Fruit fly (Drosophila melanogaster) whole organism, embryonic: ENCODE results near the gene CG31800.

Experiments used
- CG10321 ChIP-seq: fragments of 200-800 bp; sonication (Bioruptor generic); IDR thresholded peaks from 2 replicates; pipeline ENCODE4 v1.3.6; 2022; ENCODE audit warnings: missing biosample characterization, missing genetic modification characterization
- CG10366 ChIP-seq: fragments of 200-800 bp; sonication (Bioruptor generic); IDR thresholded peaks from 2 replicates; pipeline ENCODE4 v1.3.6; 2022; ENCODE audit warnings: missing biosample characterization, missing genetic modification characterization
- CG10565 ChIP-seq: fragments of 200-800 bp; sonication (Bioruptor generic); optimal IDR thresholded peaks from 3 replicates; lab custom pipeline; 2016; ENCODE audit warnings: missing biosample characterization, mild to moderate bottlenecking, missing genetic modification characterization
- CG11247 ChIP-seq: fragments of 200-800 bp; sonication (Bioruptor generic); IDR thresholded peaks from 2 replicates; pipeline ENCODE4 v1.3.6; 2022; ENCODE audit warnings: missing biosample characterization, missing genetic modification characterization
- CG11504 ChIP-seq: fragments of 200-800 bp; sonication (Bioruptor generic); optimal IDR thresholded peaks from 3 replicates; lab custom pipeline; 2019; ENCODE audit warnings: missing biosample characterization, mild to moderate bottlenecking, missing genetic modification characterization, moderate library complexity
- CG15011 ChIP-seq: fragments of 200-800 bp; sonication (Bioruptor generic); optimal IDR thresholded peaks from 3 replicates; lab custom pipeline; 2018; ENCODE audit warnings: missing biosample characterization, mild to moderate bottlenecking, missing genetic modification characterization
- CG16863 ChIP-seq: fragments of 200-800 bp; sonication (Bioruptor generic); optimal IDR thresholded peaks from 3 replicates; lab custom pipeline; 2016; ENCODE audit warnings: missing biosample characterization, missing genetic modification characterization
- CG17328 ChIP-seq: fragments of 200-800 bp; sonication (Bioruptor generic); IDR thresholded peaks from 2 replicates; pipeline ENCODE4 v1.3.6; 2022; ENCODE audit warnings: missing biosample characterization, missing genetic modification characterization
- CG17359 ChIP-seq: fragments of 200-800 bp; sonication (Bioruptor generic); optimal IDR thresholded peaks from 3 replicates; lab custom pipeline; 2018; ENCODE audit warnings: missing biosample characterization, mild to moderate bottlenecking, missing genetic modification characterization, moderate library complexity
- CG17829 ChIP-seq: fragments of 200-800 bp; optimal IDR thresholded peaks from 2 replicates; lab custom pipeline; 2019; ENCODE audit warnings: missing biosample characterization, mild to moderate bottlenecking, missing genetic modification characterization, moderate library complexity
- CG2120 ChIP-seq: fragments of 200-800 bp; sonication (Bioruptor generic); optimal IDR thresholded peaks from 3 replicates; lab custom pipeline; 2016; ENCODE audit warnings: missing biosample characterization, missing genetic modification characterization
- CG3847 ChIP-seq: fragments of 200-800 bp; sonication (Bioruptor generic); IDR thresholded peaks from 2 replicates; pipeline ENCODE4 v1.3.6; 2022; ENCODE audit warnings: missing biosample characterization, missing genetic modification characterization
- CG42726 ChIP-seq: fragments of 200-800 bp; sonication (Bioruptor generic); IDR thresholded peaks from 2 replicates; pipeline ENCODE4 v1.3.6; 2022; ENCODE audit warnings: missing biosample characterization, missing genetic modification characterization; ENCODE audit not compliant: partially characterized antibody
- CG4360 ChIP-seq: fragments of 200-800 bp; sonication (Bioruptor generic); IDR thresholded peaks from 2 replicates; pipeline ENCODE4 v1.3.6; 2022; ENCODE audit warnings: missing biosample characterization, missing genetic modification characterization
- CG43689 ChIP-seq: fragments of 200-800 bp; sonication (Bioruptor generic); IDR thresholded peaks from 2 replicates; pipeline ENCODE4 v1.3.6; 2022; ENCODE audit warnings: missing biosample characterization, missing genetic modification characterization
- CG4730 ChIP-seq: fragments of 200-800 bp; sonication (Bioruptor generic); IDR thresholded peaks from 2 replicates; pipeline ENCODE4 v1.3.6; 2022; ENCODE audit warnings: missing biosample characterization, missing genetic modification characterization
- CG6683 ChIP-seq: fragments of 200-800 bp; sonication (Bioruptor generic); optimal IDR thresholded peaks from 2 replicates; lab custom pipeline; 2017; ENCODE audit warnings: missing biosample characterization, mild to moderate bottlenecking, missing genetic modification characterization, missing genetic modification reagents
- CG6689 ChIP-seq: fragments of 200-800 bp; sonication (Bioruptor generic); IDR thresholded peaks from 2 replicates; pipeline ENCODE4 v1.3.6; 2022; ENCODE audit warnings: missing biosample characterization, missing genetic modification characterization
- CG7839 ChIP-seq: fragments of 200-800 bp; sonication (Bioruptor generic); optimal IDR thresholded peaks from 3 replicates; lab custom pipeline; 2018; ENCODE audit warnings: missing biosample characterization, mild to moderate bottlenecking, missing genetic modification characterization, moderate library complexity
- CG8388 ChIP-seq: fragments of 200-800 bp; sonication (Bioruptor generic); optimal IDR thresholded peaks from 2 replicates; lab custom pipeline; 2019; ENCODE audit warnings: missing biosample characterization, mild to moderate bottlenecking, missing genetic modification characterization, moderate library complexity
- CG8944 ChIP-seq: fragments of 200-800 bp; sonication (Bioruptor generic); optimal IDR thresholded peaks from 3 replicates; lab custom pipeline; 2016; ENCODE audit warnings: missing biosample characterization, missing genetic modification characterization
- CG9797 ChIP-seq: fragments of 200-800 bp; sonication (Bioruptor generic); optimal IDR thresholded peaks from 3 replicates; lab custom pipeline; 2018; ENCODE audit warnings: missing biosample characterization, mild to moderate bottlenecking, missing genetic modification characterization
- CG9817 ChIP-seq: fragments of 200-800 bp; sonication (Bioruptor generic); optimal IDR thresholded peaks from 2 replicates; lab custom pipeline; 2018; ENCODE audit warnings: missing biosample characterization, mild to moderate bottlenecking, missing genetic modification characterization, moderate library complexity
- Hmr ChIP-seq: fragments of 200-800 bp; sonication (Bioruptor generic); optimal IDR thresholded peaks from 3 replicates; lab custom pipeline; 2017; ENCODE audit warnings: mild to moderate bottlenecking, missing biosample characterization, missing genetic modification reagents, missing genetic modification characterization
- Hr78 ChIP-seq, 2 experiments: fragments of 200-800 bp in 1 of 2; fragments of >200 bp in 1 of 2; sonication (Bioruptor generic) in 1 of 2; optimal IDR thresholded peaks; 2 replicates each; lab custom pipeline; 2017 to 2019; ENCODE audit warnings: missing biosample characterization in 2 of 2, missing genetic modification characterization in 2 of 2, mild to moderate bottlenecking in 1 of 2, moderate library complexity in 1 of 2
- PHDP ChIP-seq: fragments of 200-800 bp; sonication (Bioruptor generic); optimal IDR thresholded peaks from 3 replicates; lab custom pipeline; 2018; ENCODE audit warnings: missing biosample characterization, mild to moderate bottlenecking, missing genetic modification characterization, moderate library complexity
- Poxn ChIP-seq: fragments of 200-800 bp; sonication (Bioruptor generic); IDR thresholded peaks from 2 replicates; pipeline ENCODE4 v1.3.6; 2022; ENCODE audit warnings: missing biosample characterization, missing genetic modification characterization
- Ptx1 ChIP-seq: fragments of 200-800 bp; sonication (Bioruptor generic); IDR thresholded peaks from 2 replicates; pipeline ENCODE4 v1.3.6; 2022; ENCODE audit warnings: missing biosample characterization, missing genetic modification characterization
- Ravus ChIP-seq: fragments of 200-800 bp; sonication (Bioruptor generic); IDR thresholded peaks from 2 replicates; pipeline ENCODE4 v1.3.6; 2022; ENCODE audit warnings: missing biosample characterization, missing genetic modification characterization
- Xbp1 ChIP-seq: fragments of 200-800 bp; sonication (Bioruptor generic); optimal IDR thresholded peaks from 3 replicates; lab custom pipeline; 2016; ENCODE audit warnings: missing biosample characterization, mild to moderate bottlenecking, missing genetic modification characterization
- bab2 ChIP-seq: fragments of 200-800 bp; sonication (Bioruptor generic); optimal IDR thresholded peaks from 2 replicates; lab custom pipeline; 2016; ENCODE audit warnings: missing biosample characterization, missing genetic modification characterization
- br ChIP-seq: fragments of >200 bp; optimal IDR thresholded peaks from 2 replicates; lab custom pipeline; 2017
- cg ChIP-seq: fragments of 200-800 bp; sonication (Bioruptor generic); optimal IDR thresholded peaks from 3 replicates; lab custom pipeline; 2019; ENCODE audit warnings: missing biosample characterization, mild to moderate bottlenecking, missing genetic modification characterization, moderate library complexity
- cwo ChIP-seq: fragments of 200-800 bp; sonication (Bioruptor generic); optimal IDR thresholded peaks from 3 replicates; lab custom pipeline; 2017; ENCODE audit warnings: missing biosample characterization, missing genetic modification characterization, mild to moderate bottlenecking, moderate library complexity, missing genetic modification reagents
- en ChIP-seq: fragments of 200-800 bp; sonication (Bioruptor generic); optimal IDR thresholded peaks from 2 replicates; lab custom pipeline; 2016; ENCODE audit warnings: missing biosample characterization, missing genetic modification characterization
- eve ChIP-seq, 2 experiments: fragments of >200 bp; optimal IDR thresholded peaks; 2 replicates each; lab custom pipeline; 2017; ENCODE audit warnings: missing biosample characterization in 2 of 2, missing genetic modification characterization in 2 of 2
- gce ChIP-seq: fragments of 200-800 bp; sonication (Bioruptor generic); IDR thresholded peaks from 3 replicates; pipeline ENCODE4 v1.3.6; 2022; ENCODE audit warnings: missing biosample characterization, missing genetic modification characterization
- gcm2 ChIP-seq: fragments of 200-800 bp; sonication (Bioruptor generic); optimal IDR thresholded peaks from 2 replicates; lab custom pipeline; 2016; ENCODE audit warnings: missing biosample characterization, missing genetic modification characterization
- gro ChIP-seq: fragments of 200-800 bp; sonication (Bioruptor generic); optimal IDR thresholded peaks from 2 replicates; lab custom pipeline; 2016; ENCODE audit warnings: missing biosample characterization, missing genetic modification characterization
- hbn ChIP-seq: fragments of 200-800 bp; sonication (Bioruptor generic); IDR thresholded peaks from 2 replicates; pipeline ENCODE4 v1.3.6; 2022; ENCODE audit warnings: missing biosample characterization, missing genetic modification characterization; ENCODE audit not compliant: partially characterized antibody
- her ChIP-seq: fragments of 200-800 bp; sonication (Bioruptor generic); optimal IDR thresholded peaks from 2 replicates; lab custom pipeline; 2016; ENCODE audit warnings: missing biosample characterization, missing genetic modification characterization
- ind ChIP-seq: fragments of 200-800 bp; sonication (Bioruptor generic); optimal IDR thresholded peaks from 3 replicates; lab custom pipeline; 2016; ENCODE audit warnings: missing biosample characterization, missing genetic modification characterization
- knrl ChIP-seq: fragments of 200-800 bp; sonication (Bioruptor generic); IDR thresholded peaks from 3 replicates; pipeline ENCODE4 v1.3.6; 2022; ENCODE audit warnings: missing biosample characterization, missing genetic modification characterization; ENCODE audit not compliant: partially characterized antibody
- odd ChIP-seq: fragments of 200-800 bp; sonication (Bioruptor generic); optimal IDR thresholded peaks from 2 replicates; lab custom pipeline; 2017; ENCODE audit warnings: missing biosample characterization, mild to moderate bottlenecking, missing genetic modification characterization
- pho ChIP-seq: fragments of 200-800 bp; sonication (Bioruptor generic); optimal IDR thresholded peaks from 2 replicates; lab custom pipeline; 2016; ENCODE audit warnings: missing biosample characterization, missing genetic modification characterization
- pros ChIP-seq: fragments of 200-800 bp; sonication (Bioruptor generic); optimal IDR thresholded peaks from 3 replicates; lab custom pipeline; 2019; ENCODE audit warnings: missing biosample characterization, mild to moderate bottlenecking, missing genetic modification characterization, moderate library complexity
- ranshi ChIP-seq: fragments of 200-800 bp; sonication (Bioruptor generic); IDR thresholded peaks from 2 replicates; pipeline ENCODE4 v1.3.6; 2022; ENCODE audit warnings: missing biosample characterization, missing genetic modification characterization
- slp2 ChIP-seq: fragments of 200-800 bp; sonication (Bioruptor generic); optimal IDR thresholded peaks from 2 replicates; lab custom pipeline; 2016; ENCODE audit warnings: missing biosample characterization, missing genetic modification characterization
- sna ChIP-seq: fragments of 200-800 bp; sonication (Bioruptor generic); IDR thresholded peaks from 2 replicates; pipeline ENCODE4 v1.3.6; 2022; ENCODE audit warnings: missing biosample characterization, missing genetic modification characterization; ENCODE audit not compliant: partially characterized antibody
- tap ChIP-seq: fragments of 200-800 bp; optimal IDR thresholded peaks from 3 replicates; lab custom pipeline; 2019; ENCODE audit warnings: missing biosample characterization, mild to moderate bottlenecking, missing genetic modification characterization, moderate library complexity
- tx ChIP-seq: fragments of 200-800 bp; sonication (Bioruptor generic); optimal IDR thresholded peaks from 2 replicates; lab custom pipeline; 2016; ENCODE audit warnings: missing biosample characterization, missing genetic modification characterization

The CG31800 gene

DNA sequence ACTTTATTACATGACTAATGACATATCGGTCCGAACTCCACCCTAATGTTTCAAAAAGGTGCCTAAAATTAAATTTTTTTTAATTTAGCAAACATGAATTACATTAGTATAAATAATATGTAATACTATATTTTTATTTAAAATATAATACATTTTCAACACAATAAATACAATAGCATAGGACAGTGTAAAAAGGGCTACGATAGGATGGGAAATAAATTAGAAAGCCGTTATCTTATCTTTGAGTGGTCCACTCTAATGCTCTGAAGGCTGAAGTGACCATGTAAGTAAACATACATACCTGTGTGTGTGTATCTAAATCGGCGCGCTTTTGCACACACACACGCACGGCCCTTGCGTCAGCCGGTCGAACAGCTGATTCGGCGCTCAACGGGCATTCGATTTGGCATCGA lies 31.4 kb downstream of the CG31800 start, which contains the start of gene CG31793 (continued):
- no peak for TF ChIP-seq br
- TF ChIP-seq CG10565 = no peak
- peak; percentile 46 for TF ChIP-seq CG17829
- TF ChIP-seq ranshi (GFP tag; lab: Robert Waterston, UW) = peak; percentile 54; the same call in 1 of the 2 replicates
- no peak for TF ChIP-seq en (GFP tag; lab: Kevin White, UChicago)
- no peak for TF ChIP-seq tx
- TF ChIP-seq CG4360 (GFP tag; lab: Robert Waterston, UW) = no peak
- TF ChIP-seq CG11504 (tag; lab: Kevin White, UChicago) = peak; percentile 68
- peak; percentile 2 for TF ChIP-seq tap
- peak; percentile 36 for TF ChIP-seq CG8388
- TF ChIP-seq CG8944 = no peak
- TF ChIP-seq bab2 (GFP tag; lab: Kevin White, UChicago) = no peak
- no peak for TF ChIP-seq CG11247 (GFP tag; lab: Robert Waterston, UW)
- no peak for TF ChIP-seq Xbp1 (GFP tag; lab: Kevin White, UChicago)
- peak; percentile 33 for TF ChIP-seq ind
- no peak for TF ChIP-seq her (GFP tag; lab: Kevin White, UChicago)
- TF ChIP-seq CG9817 = peak; percentile 20
- TF ChIP-seq gcm2 (GFP tag; lab: Kevin White, UChicago) = no peak
- TF ChIP-seq CG10321 = peak; percentile 33; the same call in 1 of the 2 replicates
- TF ChIP-seq sna (GFP tag; lab: Robert Waterston, UW) = no peak
- TF ChIP-seq odd (GFP tag; lab: Kevin White, UChicago) = peak; percentile 46
- no peak for TF ChIP-seq slp2 (GFP tag; lab: Kevin White, UChicago)
- peak; percentile 39; the same call in 1 of the 2 replicates for TF ChIP-seq CG6689 (GFP tag; lab: Robert Waterston, UW)
- no peak for TF ChIP-seq CG4730
- peak; percentile 72 for TF ChIP-seq cg
- TF ChIP-seq pros = no peak
- TF ChIP-seq CG9797 (GFP tag; lab: Kevin White, UChicago) = no peak
- TF ChIP-seq CG7839 = peak; percentile 65
- TF ChIP-seq CG6683 = peak; percentile 52
- TF ChIP-seq Ravus (GFP tag; lab: Robert Waterston, UW) = no peak
- TF ChIP-seq Hr78 (GFP tag; optimal IDR thresholded peaks at IDR 0.05; lab: Kevin White, UChicago) = no peak
- TF ChIP-seq CG16863 = no peak
- TF ChIP-seq PHDP (tag; lab: Kevin White, UChicago) = peak; percentile 75
- TF ChIP-seq cwo (GFP tag; lab: Kevin White, UChicago) = peak; percentile 73
- TF ChIP-seq Ptx1 = peak; percentile 41; the same call in 1 of the 2 replicates
- no peak for TF ChIP-seq pho (GFP tag; lab: Kevin White, UChicago)
- TF ChIP-seq Poxn (GFP tag; lab: Robert Waterston, UW) = no peak
- TF ChIP-seq CG2120 (GFP tag; lab: Kevin White, UChicago) = peak; percentile 33
- 0 out of 2 replicates have a peak, but pooled peaks have one; percentile 12 for TF ChIP-seq CG3847 (GFP tag; lab: Robert Waterston, UW)
- peak; percentile 5 for TF ChIP-seq CG15011
- peak; percentile 72 for TF ChIP-seq Hmr (GFP tag; lab: Kevin White, UChicago)
- no peak for TF ChIP-seq CG17328
- TF ChIP-seq gce (GFP tag; lab: Robert Waterston, UW) = no peak
- peak; percentile 28 for TF ChIP-seq gro (GFP tag; lab: Kevin White, UChicago)
- no peak for TF ChIP-seq CG43689 (GFP tag; lab: Robert Waterston, UW)
- no peak for TF ChIP-seq knrl (GFP tag; lab: Robert Waterston, UW)
- no peak for TF ChIP-seq eve (GFP tag; optimal IDR thresholded peaks at IDR 0.05; lab: Kevin White, UChicago)
- no peak for TF ChIP-seq hbn (GFP tag; lab: Robert Waterston, UW)
- 0 out of 2 replicates have a peak, but pooled peaks have one; percentile 24 for TF ChIP-seq CG10366 (GFP tag; lab: Robert Waterston, UW)
- no peak for TF ChIP-seq CG42726 (GFP tag; lab: Robert Waterston, UW)
- peak; percentile 52 for TF ChIP-seq CG17359 (tag; lab: Kevin White, UChicago)
